Fruit fly (Drosophila melanogaster): ENCODE measurements around the gene Alp12.

DNA sequence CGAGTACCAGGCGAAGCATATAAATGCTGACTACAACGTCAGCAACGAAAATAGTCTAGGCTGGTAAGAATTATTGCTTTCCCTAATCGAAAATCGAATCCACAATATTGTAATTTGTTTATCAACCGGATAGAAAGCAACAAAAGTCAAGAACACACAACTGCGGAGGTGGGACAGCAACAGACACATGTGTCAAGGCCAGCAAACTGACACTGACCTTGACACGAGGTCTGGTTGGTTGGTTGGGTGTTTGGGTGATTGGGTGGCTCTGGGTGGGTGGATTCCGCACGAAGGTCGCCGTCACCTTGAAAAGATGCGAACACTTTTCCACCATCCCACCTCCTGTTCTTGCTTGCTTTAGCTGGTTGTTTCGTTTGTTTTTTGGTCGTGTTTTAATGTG, 21.2 kb upstream of the Alp12 start:
- no peak for TF ChIP-seq CTCF (optimal IDR thresholded peaks at IDR 0.05)
- no peak for TF ChIP-seq CG8478 (optimal IDR thresholded peaks at IDR 0.05)
